Worm (Caenorhabditis elegans) whole organism, early embryonic: ENCODE measurements around the gene F45E4.5.

Source experiments
- B0310.2 ChIP-seq: sonication (generic microtip); optimal IDR thresholded peaks from 2 replicates; lab custom pipeline; 2016; ENCODE audit warnings: mild to moderate bottlenecking, missing genetic modification characterization, missing compliant biosample characterization
- F13C5.2 ChIP-seq: sonication (generic microtip); optimal IDR thresholded peaks from 2 replicates; lab custom pipeline; 2017; ENCODE audit warnings: mild to moderate bottlenecking, missing genetic modification characterization, inconsistent platforms, missing compliant biosample characterization
- aly-1 ChIP-seq: sonication (generic microtip); optimal IDR thresholded peaks from 2 replicates; lab custom pipeline; 2016; ENCODE audit warnings: missing genetic modification characterization, missing compliant biosample characterization
- ama-1 ChIP-seq: fragments of 150-350 bp; optimal IDR thresholded peaks from 2 replicates; lab custom pipeline; 2014
- ceh-13 ChIP-seq: fragments of 200-800 bp; sonication (Bioruptor generic); optimal IDR thresholded peaks from 2 replicates; lab custom pipeline; 2018; ENCODE audit warnings: mild to moderate bottlenecking, missing genetic modification characterization, missing compliant biosample characterization
- ceh-36 ChIP-seq: sonication (generic microtip); optimal IDR thresholded peaks from 2 replicates; lab custom pipeline; 2016; ENCODE audit warnings: missing genetic modification characterization, inconsistent platforms, missing compliant biosample characterization
- ets-7 ChIP-seq: sonication (generic microtip); optimal IDR thresholded peaks from 2 replicates; lab custom pipeline; 2016; ENCODE audit warnings: missing genotype, missing genetic modification characterization, missing compliant biosample characterization
- flt-1 ChIP-seq: fragments of 200-800 bp; sonication (Bioruptor generic); IDR thresholded peaks from 2 replicates; pipeline ENCODE4 v1.3.6; 2022; ENCODE audit warnings: missing genetic modification characterization, missing compliant biosample characterization
- hmbx-1 ChIP-seq: sonication (generic microtip); optimal IDR thresholded peaks from 2 replicates; lab custom pipeline; 2016; ENCODE audit warnings: mild to moderate bottlenecking, missing genetic modification characterization, missing compliant biosample characterization
- hmg-4 ChIP-seq: fragments of 200-800 bp; sonication (Bioruptor generic); optimal IDR thresholded peaks from 2 replicates; lab custom pipeline; 2018; ENCODE audit warnings: mild to moderate bottlenecking, missing genetic modification characterization, missing compliant biosample characterization
- hnd-1 ChIP-seq: sonication (generic microtip); optimal IDR thresholded peaks from 2 replicates; lab custom pipeline; 2016; ENCODE audit warnings: missing genetic modification characterization, missing compliant biosample characterization
- pes-1 ChIP-seq: fragments of 200-800 bp; sonication (Bioruptor generic); IDR thresholded peaks from 2 replicates; pipeline ENCODE4 v1.3.6; 2022; ENCODE audit warnings: missing genetic modification reagents, missing genetic modification characterization, missing compliant biosample characterization
- scrt-1 ChIP-seq: fragments of 200-800 bp; sonication (Bioruptor generic); IDR thresholded peaks from 2 replicates; pipeline ENCODE4 v1.3.6; 2022; ENCODE audit warnings: missing genetic modification characterization, missing compliant biosample characterization
- sea-1 ChIP-seq: fragments of 200-800 bp; sonication (Bioruptor generic); conservative IDR thresholded peaks from 2 replicates; pipeline ENCODE4 v1.3.6; 2022; ENCODE audit warnings: missing genetic modification characterization, missing compliant biosample characterization
- tbx-11 ChIP-seq: fragments of 200-800 bp; sonication (Bioruptor generic); IDR thresholded peaks from 2 replicates; pipeline ENCODE4 v1.3.6; 2022; ENCODE audit warnings: missing genetic modification characterization, missing compliant biosample characterization
- tbx-37 ChIP-seq: fragments of 200-800 bp; sonication (Bioruptor generic); conservative IDR thresholded peaks from 2 replicates; pipeline ENCODE4 v1.3.6; 2022; ENCODE audit warnings: missing genetic modification reagents, missing genetic modification characterization, missing compliant biosample characterization
- tra-4 ChIP-seq: sonication (generic microtip); optimal IDR thresholded peaks from 2 replicates; lab custom pipeline; 2017; ENCODE audit warnings: missing genetic modification characterization, missing compliant biosample characterization

Gene F45E4.5

ce11 chrIV:7605413-7605812 lies 23.4 kb downstream of the F45E4.5 start:
- TF ChIP-seq tbx-37 (GFP tag; lab: Robert Waterston, UW), result no peak
- no peak for TF ChIP-seq ceh-13 (GFP tag; lab: Kevin White, UChicago)
- no peak for TF ChIP-seq F13C5.2 (tag; lab: Kevin White, UChicago)
- no peak for TF ChIP-seq ama-1 (lab: Kevin White, UChicago)
- no peak for TF ChIP-seq aly-1 (tag; lab: Kevin White, UChicago)
- no peak for TF ChIP-seq tbx-11 (GFP tag; lab: Robert Waterston, UW)
- no peak for TF ChIP-seq hmg-4 (GFP tag; lab: Kevin White, UChicago)
- no peak for TF ChIP-seq hmbx-1 (tag; lab: Kevin White, UChicago)
- no peak for TF ChIP-seq scrt-1
- no peak for TF ChIP-seq pes-1 (GFP tag; lab: Robert Waterston, UW)
- no peak for TF ChIP-seq ceh-36 (tag; lab: Kevin White, UChicago)
- TF ChIP-seq tra-4 (tag; lab: Kevin White, UChicago), result no peak
- TF ChIP-seq sea-1 (GFP tag; lab: Robert Waterston, UW), result no peak
- TF ChIP-seq hnd-1 (tag; lab: Kevin White, UChicago), result no peak

- TF ChIP-seq F13C5.2 (tag; lab: Kevin White, UChicago), result no peak
- no peak for TF ChIP-seq hmbx-1 (tag; lab: Kevin White, UChicago)
- TF ChIP-seq tbx-37 (GFP tag; lab: Robert Waterston, UW), result no peak
Observed at ce11 chrIV:7588631-7589030, 40.2 kb downstream of the F45E4.5 start, which contains the start of gene cla-1. Gene cla-1 (plus strand): TSS chrIV:7588931.

- TF ChIP-seq sea-1 (GFP tag; lab: Robert Waterston, UW) (no peak), tbx-11 (GFP tag; lab: Robert Waterston, UW) (no peak), scrt-1 (no peak), ama-1 (lab: Kevin White, UChicago) (no peak), B0310.2 (tag; lab: Kevin White, UChicago) (no peak), flt-1 (no peak), hmbx-1 (tag; lab: Kevin White, UChicago) (no peak), F13C5.2 (tag; lab: Kevin White, UChicago) (no peak), tra-4 (tag; lab: Kevin White, UChicago) (no peak), ceh-13 (GFP tag; lab: Kevin White, UChicago) (no peak), ets-7 (tag; lab: Kevin White, UChicago) (no peak), pes-1 (GFP tag; lab: Robert Waterston, UW) (no peak), aly-1 (tag; lab: Kevin White, UChicago) (no peak), tbx-37 (GFP tag; lab: Robert Waterston, UW) (no peak), ceh-36 (tag; lab: Kevin White, UChicago) (no peak), hmg-4 (GFP tag; lab: Kevin White, UChicago) (no peak), hnd-1 (tag; lab: Kevin White, UChicago) (no peak)
Observed at ce11 chrIV:7586972-7587371, 41.9 kb downstream of the F45E4.5 start.

ce11 chrIV:7585273-7585882 lies 43.5 kb downstream of the F45E4.5 start:
- TF ChIP-seq ceh-13 (GFP tag; lab: Kevin White, UChicago), result no peak
- no peak for TF ChIP-seq tbx-37 (GFP tag; lab: Robert Waterston, UW)
- no peak for TF ChIP-seq hmg-4 (GFP tag; lab: Kevin White, UChicago)
- TF ChIP-seq scrt-1, result no peak
- TF ChIP-seq tbx-11 (GFP tag; lab: Robert Waterston, UW), result no peak
- no peak for TF ChIP-seq sea-1 (GFP tag; lab: Robert Waterston, UW)

- peak; percentile 72 for TF ChIP-seq F13C5.2 (tag; lab: Kevin White, UChicago)
- TF ChIP-seq tbx-37 (GFP tag; lab: Robert Waterston, UW), result no peak
- TF ChIP-seq ama-1 (lab: Kevin White, UChicago), result no peak
- TF ChIP-seq flt-1, result peak; percentile 52; the same call in 1 of the 2 replicates
Observed at ce11 chrIV:7580062-7580614, 48.7 kb downstream of the F45E4.5 start, which contains the start of the genes cec-5 and nol-10. Gene cec-5 (minus strand): TSS chrIV:7580112. Gene nol-10 (plus strand): TSS chrIV:7580597.

ce11 chrIV:7578281-7578680 lies 50.6 kb downstream of the F45E4.5 start, which contains the start of gene F32E10.5:
Gene F32E10.5 (minus strand): TSS chrIV:7578381.
- no peak for TF ChIP-seq aly-1 (tag; lab: Kevin White, UChicago)
- no peak for TF ChIP-seq flt-1
- TF ChIP-seq scrt-1, result no peak
- TF ChIP-seq ceh-13 (GFP tag; lab: Kevin White, UChicago), result no peak
- no peak for TF ChIP-seq hmg-4 (GFP tag; lab: Kevin White, UChicago)
- no peak for TF ChIP-seq ets-7 (tag; lab: Kevin White, UChicago)
- no peak for TF ChIP-seq hnd-1 (tag; lab: Kevin White, UChicago)
- TF ChIP-seq sea-1 (GFP tag; lab: Robert Waterston, UW), result no peak
- TF ChIP-seq ama-1 (lab: Kevin White, UChicago), result no peak
- no peak for TF ChIP-seq F13C5.2 (tag; lab: Kevin White, UChicago)
- no peak for TF ChIP-seq hmbx-1 (tag; lab: Kevin White, UChicago)
